Worm (Caenorhabditis elegans) whole organism, L2 larva: ENCODE results near the gene acr-5.

Experiments used
- C34F6.9 ChIP-seq: fragments of 150-350 bp; optimal IDR thresholded peaks from 2 replicates; lab custom pipeline; 2014; ENCODE audit warnings: missing biosample characterization, missing genetic modification characterization
- F13H6.1 ChIP-seq: sonication (generic microtip); optimal IDR thresholded peaks from 2 replicates; lab custom pipeline; 2016; ENCODE audit warnings: missing genetic modification characterization, missing compliant biosample characterization
- ama-1 ChIP-seq: fragments of 150-350 bp; optimal IDR thresholded peaks from 2 replicates; lab custom pipeline; 2018; ENCODE audit warnings: inconsistent platforms
- ceh-82 ChIP-seq: fragments of 150-350 bp; optimal IDR thresholded peaks from 2 replicates; lab custom pipeline; 2014; ENCODE audit warnings: missing biosample characterization, missing genetic modification characterization
- crh-2 ChIP-seq: sonication (generic microtip); optimal IDR thresholded peaks from 2 replicates; lab custom pipeline; 2017; ENCODE audit warnings: missing biosample characterization, missing genetic modification characterization
- lsy-2 ChIP-seq, 2 experiments: fragments of 150-350 bp in 1 of 2; sonication (generic microtip) in 1 of 2; optimal IDR thresholded peaks; 2 replicates each; lab custom pipeline; 2014 to 2017; ENCODE audit warnings: missing biosample characterization in 2 of 2, missing genetic modification characterization in 2 of 2
- mdl-1 ChIP-seq, 2 experiments: fragments of 150-350 bp in 1 of 2; sonication (generic microtip) in 1 of 2; optimal IDR thresholded peaks; 2 replicates each; lab custom pipeline; 2017; ENCODE audit warnings: missing biosample characterization in 2 of 2, missing genetic modification characterization in 2 of 2
- nhr-129 ChIP-seq: fragments of 150-350 bp; optimal IDR thresholded peaks from 2 replicates; lab custom pipeline; 2014; ENCODE audit warnings: missing biosample characterization, missing genetic modification characterization
- sem-4 ChIP-seq: fragments of 150-350 bp; optimal IDR thresholded peaks from 2 replicates; lab custom pipeline; 2014; ENCODE audit warnings: missing biosample characterization, missing genetic modification reagents, missing genetic modification characterization
- skn-1 ChIP-seq: sonication (generic microtip); optimal IDR thresholded peaks from 2 replicates; lab custom pipeline; 2017; ENCODE audit warnings: missing biosample characterization, missing genetic modification characterization
- unc-39 ChIP-seq: fragments of 150-350 bp; optimal IDR thresholded peaks from 2 replicates; lab custom pipeline; 2014; ENCODE audit warnings: missing biosample characterization, missing genetic modification characterization

The acr-5 gene

ce11 chrIII:6459820-6460219 lies 54.8 kb downstream of the acr-5 start, which contains the start of gene algn-1:
Gene algn-1 (plus strand): TSS chrIII:6460120.
- TF ChIP-seq unc-39 (tag; lab: Kevin White, UChicago) (no peak), nhr-129 (tag; lab: Kevin White, UChicago) (no peak), F13H6.1 (tag; lab: Kevin White, UChicago) (no peak), ama-1 (lab: Kevin White, UChicago) (no peak), ceh-82 (no peak), skn-1 (tag; lab: Kevin White, UChicago) (no peak), lsy-2 (tag; optimal IDR thresholded peaks at IDR 0.05; lab: Kevin White, UChicago) (no peak), C34F6.9 (tag; lab: Kevin White, UChicago) (no peak), sem-4 (tag; lab: Kevin White, UChicago) (no peak), crh-2 (tag; lab: Kevin White, UChicago) (no peak), mdl-1 (tag; optimal IDR thresholded peaks at IDR 0.05; lab: Kevin White, UChicago) (no peak)
- TF ChIP-seq, all 48 proteins: peak for 0
